Worm (Caenorhabditis elegans) whole organism, L2 larva: ENCODE data around the gene cpg-1.
A peak's percentile ranks its signal among the peaks of the same experiment; 100 is the strongest.

Experiments
- C34F6.9 ChIP-seq: fragments of 150-350 bp; optimal IDR thresholded peaks from 2 replicates; lab custom pipeline; 2014; ENCODE audit warnings: missing biosample characterization, missing genetic modification characterization
- F13H6.1 ChIP-seq: sonication (generic microtip); optimal IDR thresholded peaks from 2 replicates; lab custom pipeline; 2016; ENCODE audit warnings: missing genetic modification characterization, missing compliant biosample characterization
- R02D3.7 ChIP-seq: fragments of 150-350 bp; optimal IDR thresholded peaks from 2 replicates; lab custom pipeline; 2014; ENCODE audit warnings: missing biosample characterization, missing genetic modification characterization
- Y55F3AM.14 ChIP-seq: fragments of 200-800 bp; sonication (Bioruptor generic); optimal IDR thresholded peaks from 2 replicates; lab custom pipeline; 2018; ENCODE audit warnings: mild to moderate bottlenecking, missing genetic modification characterization, missing compliant biosample characterization
- ZK546.5 ChIP-seq: sonication (generic microtip); optimal IDR thresholded peaks from 2 replicates; lab custom pipeline; 2017; ENCODE audit warnings: missing biosample characterization, missing genetic modification characterization
- alr-1 ChIP-seq: fragments of 150-350 bp; optimal IDR thresholded peaks from 2 replicates; lab custom pipeline; 2014; ENCODE audit warnings: missing biosample characterization, missing genetic modification characterization
- aly-2 ChIP-seq: fragments of 150-350 bp; optimal IDR thresholded peaks from 2 replicates; lab custom pipeline; 2014; ENCODE audit warnings: missing biosample characterization, missing genetic modification characterization
- ama-1 ChIP-seq: fragments of 150-350 bp; optimal IDR thresholded peaks from 2 replicates; lab custom pipeline; 2018; ENCODE audit warnings: inconsistent platforms
- ceh-82 ChIP-seq: fragments of 150-350 bp; optimal IDR thresholded peaks from 2 replicates; lab custom pipeline; 2014; ENCODE audit warnings: missing biosample characterization, missing genetic modification characterization
- crh-2 ChIP-seq: sonication (generic microtip); optimal IDR thresholded peaks from 2 replicates; lab custom pipeline; 2017; ENCODE audit warnings: missing biosample characterization, missing genetic modification characterization
- dmd-4 ChIP-seq: sonication (generic microtip); optimal IDR thresholded peaks from 2 replicates; lab custom pipeline; 2017; ENCODE audit warnings: missing biosample characterization, missing genetic modification characterization
- egl-27 ChIP-seq: sonication (generic microtip); optimal IDR thresholded peaks from 3 replicates; lab custom pipeline; 2017; ENCODE audit warnings: missing biosample characterization, missing genetic modification reagents, missing genetic modification characterization
- elt-1 ChIP-seq: fragments of 150-350 bp; optimal IDR thresholded peaks from 2 replicates; lab custom pipeline; 2014; ENCODE audit warnings: missing biosample characterization, missing genetic modification characterization
- elt-3 ChIP-seq: sonication (generic microtip); optimal IDR thresholded peaks from 2 replicates; lab custom pipeline; 2017; ENCODE audit warnings: missing biosample characterization, missing genetic modification characterization
- fos-1 ChIP-seq: fragments of 150-350 bp; optimal IDR thresholded peaks from 2 replicates; lab custom pipeline; 2014; ENCODE audit warnings: missing biosample characterization, missing genetic modification characterization
- gmeb-1 ChIP-seq: fragments of 150-350 bp; optimal IDR thresholded peaks from 2 replicates; lab custom pipeline; 2014; ENCODE audit warnings: missing biosample characterization, missing genetic modification characterization
- lin-11 ChIP-seq: fragments of 150-350 bp; sonication (generic microtip); optimal IDR thresholded peaks from 2 replicates; lab custom pipeline; 2014; ENCODE audit warnings: missing biosample characterization, missing genetic modification characterization, inconsistent platforms, mixed read lengths
- lin-13 ChIP-seq: fragments of 150-350 bp; optimal IDR thresholded peaks from 2 replicates; lab custom pipeline; 2014; ENCODE audit warnings: missing biosample characterization, missing genetic modification reagents, missing genetic modification characterization
- lin-39 ChIP-seq: fragments of 150-350 bp; optimal IDR thresholded peaks from 2 replicates; lab custom pipeline; 2014; ENCODE audit warnings: missing biosample characterization, missing genetic modification reagents, missing genetic modification characterization
- lsy-2 ChIP-seq, 2 experiments: fragments of 150-350 bp in 1 of 2; sonication (generic microtip) in 1 of 2; optimal IDR thresholded peaks; 2 replicates each; lab custom pipeline; 2014 to 2017; ENCODE audit warnings: missing biosample characterization in 2 of 2, missing genetic modification characterization in 2 of 2
- mab-5 ChIP-seq: fragments of 150-350 bp; optimal IDR thresholded peaks from 2 replicates; lab custom pipeline; 2014; ENCODE audit warnings: missing biosample characterization, missing genetic modification characterization
- mbf-1 ChIP-seq: sonication (generic microtip); optimal IDR thresholded peaks from 2 replicates; lab custom pipeline; 2017; ENCODE audit warnings: missing biosample characterization, missing genetic modification characterization
- mdl-1 ChIP-seq, 2 experiments: fragments of 150-350 bp in 1 of 2; sonication (generic microtip) in 1 of 2; optimal IDR thresholded peaks; 2 replicates each; lab custom pipeline; 2017; ENCODE audit warnings: missing biosample characterization in 2 of 2, missing genetic modification characterization in 2 of 2
- nhr-10 ChIP-seq: sonication (generic microtip); optimal IDR thresholded peaks from 2 replicates; lab custom pipeline; 2017; ENCODE audit warnings: missing biosample characterization, missing genetic modification characterization
- nhr-12 ChIP-seq: fragments of 150-350 bp; optimal IDR thresholded peaks from 2 replicates; lab custom pipeline; 2014; ENCODE audit warnings: missing biosample characterization, missing genetic modification characterization
- nhr-129 ChIP-seq: fragments of 150-350 bp; optimal IDR thresholded peaks from 2 replicates; lab custom pipeline; 2014; ENCODE audit warnings: missing biosample characterization, missing genetic modification characterization
- nhr-21 ChIP-seq: fragments of 150-350 bp; optimal IDR thresholded peaks from 2 replicates; lab custom pipeline; 2014; ENCODE audit warnings: missing biosample characterization, missing genetic modification characterization
- nhr-237 ChIP-seq: fragments of 150-350 bp; optimal IDR thresholded peaks from 2 replicates; lab custom pipeline; 2014; ENCODE audit warnings: missing biosample characterization, missing genetic modification characterization
- nhr-25 ChIP-seq: fragments of 150-350 bp; sonication (generic microtip); optimal IDR thresholded peaks from 3 replicates; lab custom pipeline; 2014; ENCODE audit warnings: missing biosample characterization, missing genetic modification characterization
- nhr-6 ChIP-seq: fragments of 150-350 bp; optimal IDR thresholded peaks from 2 replicates; lab custom pipeline; 2014; ENCODE audit warnings: missing biosample characterization, missing genetic modification characterization
- nhr-77 ChIP-seq: fragments of 150-350 bp; optimal IDR thresholded peaks from 2 replicates; lab custom pipeline; 2014; ENCODE audit warnings: missing biosample characterization, missing genetic modification characterization
- peb-1 ChIP-seq: fragments of 150-350 bp; optimal IDR thresholded peaks from 2 replicates; lab custom pipeline; 2014; ENCODE audit warnings: missing biosample characterization, missing genetic modification characterization
- sem-4 ChIP-seq: fragments of 150-350 bp; optimal IDR thresholded peaks from 2 replicates; lab custom pipeline; 2014; ENCODE audit warnings: missing biosample characterization, missing genetic modification reagents, missing genetic modification characterization
- skn-1 ChIP-seq: sonication (generic microtip); optimal IDR thresholded peaks from 2 replicates; lab custom pipeline; 2017; ENCODE audit warnings: missing biosample characterization, missing genetic modification characterization
- sma-3 ChIP-seq: sonication (generic microtip); optimal IDR thresholded peaks from 2 replicates; lab custom pipeline; 2016; ENCODE audit warnings: missing genetic modification reagents, missing genetic modification characterization, missing compliant biosample characterization
- sma-9 ChIP-seq, 2 experiments: fragments of 150-350 bp in 1 of 2; sonication (generic microtip) in 1 of 2; optimal IDR thresholded peaks; 2 replicates each; lab custom pipeline; 2014 to 2016; ENCODE audit warnings: missing genetic modification characterization in 2 of 2, mild to moderate bottlenecking in 1 of 2, missing biosample characterization in 1 of 2, missing compliant biosample characterization in 1 of 2, missing genetic modification reagents in 1 of 2, moderate library complexity in 1 of 2
- snpc-4 ChIP-seq: fragments of 150-350 bp; optimal IDR thresholded peaks from 2 replicates; lab custom pipeline; 2014; ENCODE audit warnings: missing biosample characterization, missing genetic modification characterization
- unc-39 ChIP-seq: fragments of 150-350 bp; optimal IDR thresholded peaks from 2 replicates; lab custom pipeline; 2014; ENCODE audit warnings: missing biosample characterization, missing genetic modification characterization
- unc-55 ChIP-seq: fragments of 150-350 bp; sonication (generic microtip); optimal IDR thresholded peaks from 3 replicates; lab custom pipeline; 2014; ENCODE audit warnings: missing biosample characterization, missing genetic modification reagents, missing genetic modification characterization
- unc-62 ChIP-seq: fragments of 150-350 bp; optimal IDR thresholded peaks from 2 replicates; lab custom pipeline; 2014; ENCODE audit warnings: missing biosample characterization, missing genetic modification reagents, missing genetic modification characterization
- zag-1 ChIP-seq: fragments of 150-350 bp; optimal IDR thresholded peaks from 2 replicates; lab custom pipeline; 2014; ENCODE audit warnings: missing biosample characterization, missing genetic modification characterization
- ztf-1 ChIP-seq: fragments of 200-800 bp; sonication (Bioruptor generic); conservative IDR thresholded peaks from 2 replicates; pipeline ENCODE4 v1.3.6; 2022; ENCODE audit warnings: missing genetic modification characterization, missing compliant biosample characterization
- ztf-11 ChIP-seq: sonication (generic microtip); optimal IDR thresholded peaks from 2 replicates; lab custom pipeline; 2017; ENCODE audit warnings: missing biosample characterization, missing genetic modification characterization
- ztf-4 ChIP-seq: fragments of 150-350 bp; optimal IDR thresholded peaks from 2 replicates; lab custom pipeline; 2014; ENCODE audit warnings: missing biosample characterization, missing genetic modification characterization

cpg-1 gene

DNA sequence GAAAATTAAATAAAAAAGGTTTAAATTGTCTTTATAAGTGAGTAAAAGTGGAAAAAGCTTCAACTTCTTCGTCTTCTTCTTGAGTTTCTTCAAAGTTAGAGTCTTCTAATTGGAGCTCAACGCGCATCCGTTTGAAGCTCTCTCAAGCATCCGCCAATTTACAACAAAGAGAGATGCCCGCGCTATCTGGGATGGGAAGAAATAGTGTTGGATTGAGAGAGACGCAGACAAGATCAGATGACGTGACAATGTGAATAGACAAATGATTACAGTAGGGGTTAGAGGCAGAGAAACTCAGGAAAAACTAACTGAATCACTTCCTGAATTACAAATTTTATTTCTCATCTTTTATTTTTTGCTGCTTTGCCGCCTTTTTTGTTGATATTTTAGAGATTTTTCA lies 6.2 kb upstream of the cpg-1 start:
- TF ChIP-seq ZK546.5 (tag; lab: Kevin White, UChicago) (no peak), nhr-12 (tag; lab: Kevin White, UChicago) (no peak), mbf-1 (tag; lab: Kevin White, UChicago) (no peak), unc-39 (no peak), fos-1 (tag; lab: Kevin White, UChicago) (no peak), sem-4 (tag; lab: Kevin White, UChicago) (no peak), lin-11 (tag; lab: Kevin White, UChicago) (no peak), egl-27 (tag; lab: Kevin White, UChicago) (no peak), gmeb-1 (tag; lab: Kevin White, UChicago) (no peak), R02D3.7 (no peak), nhr-237 (no peak), ceh-82 (tag; lab: Kevin White, UChicago) (no peak), nhr-77 (tag; lab: Kevin White, UChicago) (no peak), nhr-6 (tag; lab: Kevin White, UChicago) (no peak)

- TF ChIP-seq alr-1 (tag; lab: Kevin White, UChicago) = no peak
- no peak for TF ChIP-seq snpc-4
- no peak for TF ChIP-seq skn-1 (tag; lab: Kevin White, UChicago)
- TF ChIP-seq nhr-25 (tag; lab: Kevin White, UChicago) = no peak
- TF ChIP-seq mbf-1 (tag; lab: Kevin White, UChicago) = no peak
- no peak for TF ChIP-seq unc-55 (GFP tag; lab: Kevin White, UChicago)
- TF ChIP-seq nhr-21 (tag; lab: Kevin White, UChicago) = peak; percentile 36
- TF ChIP-seq lin-39 = no peak
- TF ChIP-seq C34F6.9 (tag; lab: Kevin White, UChicago) = peak; percentile 20
- TF ChIP-seq ama-1 (lab: Kevin White, UChicago) = no peak
- no peak for TF ChIP-seq F13H6.1 (tag; lab: Kevin White, UChicago)
- TF ChIP-seq lsy-2 (tag; optimal IDR thresholded peaks at IDR 0.05; lab: Kevin White, UChicago) = peak in 1 of 2 experiments; percentile 30
Observed at ce11 chrIII:4487271-4487670, 1.9 kb upstream of the cpg-1 start.

DNA sequence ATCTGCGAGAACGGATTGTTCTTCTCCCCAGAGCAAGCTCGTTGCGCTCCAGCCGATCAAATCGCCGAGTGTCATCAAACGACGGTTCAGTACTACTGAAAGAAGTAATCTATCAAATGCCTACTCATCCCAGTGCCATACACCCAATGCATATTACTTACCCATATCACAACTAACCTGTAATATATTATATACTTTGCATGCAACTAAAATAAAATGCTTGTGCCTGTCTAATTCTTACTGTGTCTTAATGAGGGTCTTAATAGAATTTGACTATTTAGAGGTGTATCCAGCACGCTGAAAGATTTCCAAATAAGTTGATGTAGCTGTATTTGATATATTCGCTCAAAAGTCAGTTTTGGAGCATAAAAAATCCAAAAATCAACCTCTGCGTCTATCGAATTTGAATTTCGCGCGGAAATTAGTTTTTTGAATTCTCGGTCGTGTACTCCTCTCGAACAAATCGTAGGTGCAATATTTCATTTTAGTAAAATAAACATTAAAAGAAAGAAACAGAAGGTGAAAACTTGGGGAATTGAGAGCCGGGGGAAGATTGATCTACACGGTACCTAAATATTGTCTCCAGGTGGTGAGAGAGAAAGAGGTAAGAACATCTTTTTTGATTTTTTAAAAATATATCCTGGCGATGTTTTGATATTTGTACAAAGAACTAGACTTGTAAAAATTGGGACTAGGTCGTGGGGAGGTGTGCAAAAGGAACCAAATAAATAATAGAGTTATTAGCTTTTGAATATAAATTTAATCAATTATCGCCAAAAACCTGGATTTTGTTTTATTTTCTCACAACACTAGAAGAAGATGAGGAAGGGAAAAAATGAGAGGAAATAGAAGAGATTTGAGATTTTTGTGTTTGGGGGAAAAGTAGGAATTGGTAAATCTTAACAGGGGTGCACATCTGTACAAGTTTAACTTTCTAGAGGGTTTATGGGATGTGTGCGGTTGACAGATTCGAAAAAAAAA lies 2.3 kb downstream of the cpg-1 start:
- TF ChIP-seq gmeb-1 (tag; lab: Kevin White, UChicago) = no peak
- no peak for TF ChIP-seq unc-55 (GFP tag; lab: Kevin White, UChicago)
- TF ChIP-seq snpc-4 = no peak
- no peak for TF ChIP-seq egl-27 (tag; lab: Kevin White, UChicago)
- no peak for TF ChIP-seq fos-1 (tag; lab: Kevin White, UChicago)
- no peak for TF ChIP-seq unc-62
- no peak for TF ChIP-seq zag-1 (tag; lab: Kevin White, UChicago)
- no peak for TF ChIP-seq peb-1 (tag; lab: Kevin White, UChicago)
- no peak for TF ChIP-seq sma-3 (GFP tag; lab: Kevin White, UChicago)
- TF ChIP-seq ztf-4 (tag; lab: Kevin White, UChicago) = no peak
- peak; percentile 24 for TF ChIP-seq C34F6.9 (tag; lab: Kevin White, UChicago)
- no peak for TF ChIP-seq F13H6.1 (tag; lab: Kevin White, UChicago)
- TF ChIP-seq lin-11 (tag; lab: Kevin White, UChicago) = no peak
- no peak for TF ChIP-seq unc-39
- TF ChIP-seq nhr-77 (tag; lab: Kevin White, UChicago) = no peak
- no peak for TF ChIP-seq R02D3.7
- TF ChIP-seq lsy-2 (tag; optimal IDR thresholded peaks at IDR 0.05; lab: Kevin White, UChicago) = peak in 1 of 2 experiments; percentile 62
- TF ChIP-seq alr-1 (tag; lab: Kevin White, UChicago) = no peak
- no peak for TF ChIP-seq dmd-4 (tag; lab: Kevin White, UChicago)
- no peak for TF ChIP-seq nhr-237
- TF ChIP-seq ceh-82 (tag; lab: Kevin White, UChicago) = no peak
- TF ChIP-seq sma-9 (GFP tag; optimal IDR thresholded peaks at IDR 0.05; lab: Kevin White, UChicago) = no peak
- TF ChIP-seq sma-9 (tag; optimal IDR thresholded peaks at IDR 0.05; lab: Kevin White, UChicago) = no peak
- TF ChIP-seq ama-1 (lab: Kevin White, UChicago) = peak; percentile 48
- TF ChIP-seq lin-39 = no peak
- no peak for TF ChIP-seq lin-13 (GFP tag; lab: Kevin White, UChicago)
- TF ChIP-seq mdl-1 (tag; optimal IDR thresholded peaks at IDR 0.05; lab: Kevin White, UChicago) = no peak
- TF ChIP-seq Y55F3AM.14 (GFP tag; lab: Kevin White, UChicago) = peak; percentile 39
- no peak for TF ChIP-seq aly-2
- no peak for TF ChIP-seq ztf-11 (tag; lab: Kevin White, UChicago)
- TF ChIP-seq ZK546.5 (tag; lab: Kevin White, UChicago) = no peak
- no peak for TF ChIP-seq crh-2
- TF ChIP-seq nhr-10 (tag; lab: Kevin White, UChicago) = no peak
- TF ChIP-seq nhr-25 (tag; lab: Kevin White, UChicago) = peak; percentile 21
- TF ChIP-seq nhr-129 = no peak
- no peak for TF ChIP-seq mbf-1 (tag; lab: Kevin White, UChicago)
- TF ChIP-seq skn-1 (tag; lab: Kevin White, UChicago) = no peak
- no peak for TF ChIP-seq elt-3 (tag; lab: Kevin White, UChicago)
- no peak for TF ChIP-seq elt-1 (tag; lab: Kevin White, UChicago)
- peak; percentile 59 for TF ChIP-seq nhr-21 (tag; lab: Kevin White, UChicago)
- no peak for TF ChIP-seq ztf-1 (GFP tag; lab: Robert Waterston, UW)
- no peak for TF ChIP-seq mab-5 (tag; lab: Kevin White, UChicago)
- TF ChIP-seq sem-4 (tag; lab: Kevin White, UChicago) = no peak
